Worm (Caenorhabditis elegans): ENCODE data around the gene gcy-36.

- TF ChIP-seq aha-1 (tag) (peak; percentile 16), ceh-28 (tag; optimal IDR thresholded peaks at IDR 0.05) (no peak), ama-1 (optimal IDR thresholded peaks at IDR 0.05) (no peak), dpl-1 (GFP tag; optimal IDR thresholded peaks at IDR 0.05) (no peak), nhr-28 (tag; optimal IDR thresholded peaks at IDR 0.05) (peak; percentile 50), lin-29 (GFP tag; IDR thresholded peaks at IDR 0.05) (no peak), nhr-11 (tag; optimal IDR thresholded peaks at IDR 0.05) (no peak), ztf-11 (tag; optimal IDR thresholded peaks at IDR 0.05) (no peak)
Observed at ce11 chrX:15494154-15494553, 15.3 kb downstream of the gcy-36 start.
